Worm (Caenorhabditis elegans) whole organism, L4 larva: ENCODE measurements around the gene rep-1.

Experiments used
- Y48G9A.11 ChIP-seq: fragments of 200-800 bp; sonication (Bioruptor generic); IDR thresholded peaks from 2 replicates; pipeline ENCODE4 v1.3.6; 2022; ENCODE audit warnings: missing genetic modification reagents, missing genetic modification characterization, missing compliant biosample characterization
- ama-1 ChIP-seq: fragments of 150-350 bp; optimal IDR thresholded peaks from 2 replicates; lab custom pipeline; 2014; ENCODE audit warnings: inconsistent platforms, mixed read lengths
- ceh-82 ChIP-seq: sonication (generic microtip); optimal IDR thresholded peaks from 2 replicates; lab custom pipeline; 2017; ENCODE audit warnings: missing biosample characterization, missing genetic modification characterization
- hlh-30 ChIP-seq: sonication (generic microtip); optimal IDR thresholded peaks from 2 replicates; lab custom pipeline; 2017; ENCODE audit warnings: antibody characterized with exemption, mild to moderate bottlenecking, missing genetic modification characterization, missing compliant biosample characterization; ENCODE audit not compliant: insufficient read depth
- lin-1 ChIP-seq: fragments of 200-800 bp; sonication (Bioruptor generic); IDR thresholded peaks from 2 replicates; pipeline ENCODE4 v1.3.6; 2022; ENCODE audit warnings: missing genetic modification reagents, missing genetic modification characterization, missing compliant biosample characterization
- lsy-2 ChIP-seq, 2 experiments: fragments of 150-350 bp in 1 of 2; sonication (generic microtip) in 1 of 2; optimal IDR thresholded peaks; 2 replicates each; lab custom pipeline; 2014 to 2017; ENCODE audit warnings: missing biosample characterization in 2 of 2, missing genetic modification characterization in 2 of 2
- nhr-6 ChIP-seq: fragments of 150-350 bp; optimal IDR thresholded peaks from 2 replicates; lab custom pipeline; 2014; ENCODE audit warnings: missing biosample characterization, missing genetic modification characterization
- snpc-4 ChIP-seq: fragments of 150-350 bp; optimal IDR thresholded peaks from 2 replicates; lab custom pipeline; 2014; ENCODE audit warnings: missing biosample characterization, missing genetic modification characterization
- unc-62 ChIP-seq, 3 experiments: fragments of 150-350 bp in 1 of 3; sonication (generic microtip); optimal IDR thresholded peaks in 2 of 3; peaks in 1 of 3; 1 replicate in 1 of 3; 2 replicates in 2 of 3; lab custom pipeline; 2014 to 2017; ENCODE audit warnings: missing biosample characterization in 3 of 3, missing genetic modification characterization in 3 of 3, missing genetic modification reagents in 3 of 3, missing genotype in 1 of 3

DNA sequence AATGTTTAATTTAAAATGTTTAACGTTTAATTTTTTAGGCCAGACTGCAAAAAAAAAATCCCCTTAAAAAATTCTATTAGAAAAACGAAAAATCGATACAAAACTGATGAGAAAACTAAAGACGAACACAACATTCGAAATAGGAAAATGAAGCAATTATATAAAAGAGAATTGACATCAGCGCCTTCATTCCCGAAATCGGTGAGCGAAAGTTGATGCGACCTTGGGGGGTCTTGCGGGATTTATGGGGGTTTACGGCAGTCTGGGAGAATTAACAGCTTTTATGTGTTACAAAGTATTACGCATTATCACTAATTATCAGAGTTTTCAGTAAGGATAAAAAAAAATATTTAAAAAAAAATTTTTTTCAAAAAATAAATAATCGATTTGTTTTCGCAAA, 44.3 kb downstream of the rep-1 start:
- TF ChIP-seq ama-1 (no peak), ceh-82 (tag; lab: Kevin White, UChicago) (no peak), nhr-6 (tag; lab: Kevin White, UChicago) (no peak), unc-62 (GFP tag; optimal IDR thresholded peaks at IDR 0.05 in 1 of 2; lab: Kevin White, UChicago) (no peak), unc-62 (tag; optimal IDR thresholded peaks at IDR 0.05; lab: Kevin White, UChicago) (no peak), lsy-2 (tag; optimal IDR thresholded peaks at IDR 0.05; lab: Kevin White, UChicago) (no peak), Y48G9A.11 (GFP tag; lab: Robert Waterston, UW) (no peak), snpc-4 (tag; lab: Kevin White, UChicago) (no peak), hlh-30 (tag; lab: Kevin White, UChicago) (no peak), lin-1 (GFP tag; lab: Robert Waterston, UW) (no peak)
